Worm (Caenorhabditis elegans) whole organism, late embryonic: ENCODE measurements around the gene math-15.
"Not testable (repeated sequence)": the region's sequence is repeated elsewhere in the genome, so short reads cannot be mapped to it uniquely, and the experiment has no call there.

Experiments used
- K09A11.1 ChIP-seq: sonication (generic microtip); optimal IDR thresholded peaks from 2 replicates; lab custom pipeline; 2017; ENCODE audit warnings: antibody characterized with exemption, mild to moderate bottlenecking, missing genetic modification characterization, missing compliant biosample characterization; ENCODE audit not compliant: insufficient read depth
- T23F11.4 ChIP-seq: fragments of 200-800 bp; sonication (Bioruptor generic); optimal IDR thresholded peaks from 2 replicates; lab custom pipeline; 2018; ENCODE audit warnings: mild to moderate bottlenecking, missing genetic modification characterization, missing compliant biosample characterization
- Y22D7AL.16 ChIP-seq: sonication (generic microtip); optimal IDR thresholded peaks from 2 replicates; lab custom pipeline; 2016; ENCODE audit warnings: missing genetic modification characterization, missing compliant biosample characterization
- ceh-18 ChIP-seq: sonication (generic microtip); optimal IDR thresholded peaks from 2 replicates; lab custom pipeline; 2016; ENCODE audit warnings: missing genetic modification characterization, missing compliant biosample characterization
- ceh-19 ChIP-seq: fragments of 200-800 bp; sonication (Bioruptor generic); optimal IDR thresholded peaks from 2 replicates; lab custom pipeline; 2018; ENCODE audit warnings: mild to moderate bottlenecking, missing genetic modification characterization, missing compliant biosample characterization
- ceh-2 ChIP-seq: sonication (generic microtip); optimal IDR thresholded peaks from 2 replicates; lab custom pipeline; 2016; ENCODE audit warnings: missing genotype, missing genetic modification characterization, missing compliant biosample characterization
- ceh-24 ChIP-seq: sonication (generic microtip); optimal IDR thresholded peaks from 2 replicates; lab custom pipeline; 2016; ENCODE audit warnings: mild to moderate bottlenecking, missing genetic modification characterization, missing compliant biosample characterization
- ceh-34 ChIP-seq: sonication (generic microtip); optimal IDR thresholded peaks from 2 replicates; lab custom pipeline; 2016; ENCODE audit warnings: mild to moderate bottlenecking, missing genetic modification characterization, missing compliant biosample characterization
- ceh-45 ChIP-seq: fragments of 200-800 bp; sonication (Bioruptor generic); IDR thresholded peaks from 2 replicates; pipeline ENCODE4 v1.3.6; 2022; ENCODE audit warnings: missing genetic modification reagents, missing genetic modification characterization, missing compliant biosample characterization
- ceh-6 ChIP-seq: fragments of 200-800 bp; sonication (Bioruptor generic); optimal IDR thresholded peaks from 2 replicates; lab custom pipeline; 2018; ENCODE audit warnings: mild to moderate bottlenecking, missing genetic modification characterization, missing compliant biosample characterization
- ceh-9 ChIP-seq: sonication (generic microtip); optimal IDR thresholded peaks from 2 replicates; lab custom pipeline; 2016; ENCODE audit warnings: mild to moderate bottlenecking, missing genetic modification characterization, inconsistent platforms, missing compliant biosample characterization
- dve-1 ChIP-seq: sonication (generic microtip); optimal IDR thresholded peaks from 2 replicates; lab custom pipeline; 2017; ENCODE audit warnings: antibody characterized with exemption, mild to moderate bottlenecking, missing genetic modification characterization, missing compliant biosample characterization
- elt-2 ChIP-seq: sonication (generic microtip); optimal IDR thresholded peaks from 2 replicates; lab custom pipeline; 2016; ENCODE audit warnings: missing genetic modification reagents, missing genetic modification characterization, missing compliant biosample characterization
- ets-4 ChIP-seq: sonication (generic microtip); optimal IDR thresholded peaks from 2 replicates; lab custom pipeline; 2016; ENCODE audit warnings: missing genetic modification characterization, missing compliant biosample characterization
- fkh-10 ChIP-seq: fragments of 150-350 bp; optimal IDR thresholded peaks from 2 replicates; lab custom pipeline; 2014; ENCODE audit warnings: missing biosample characterization, missing genetic modification reagents, missing genetic modification characterization
- fkh-6 ChIP-seq: sonication (generic microtip); optimal IDR thresholded peaks from 2 replicates; lab custom pipeline; 2016; ENCODE audit warnings: missing genetic modification characterization, missing compliant biosample characterization
- gmeb-2 ChIP-seq: sonication (generic microtip); optimal IDR thresholded peaks from 2 replicates; lab custom pipeline; 2016; ENCODE audit warnings: missing genetic modification characterization, inconsistent platforms, missing compliant biosample characterization
- hlh-13 ChIP-seq: fragments of 200-800 bp; sonication (Bioruptor generic); optimal IDR thresholded peaks from 2 replicates; lab custom pipeline; 2018; ENCODE audit warnings: mild to moderate bottlenecking, missing genetic modification characterization, missing compliant biosample characterization
- hlh-15 ChIP-seq: sonication (generic microtip); optimal IDR thresholded peaks from 2 replicates; lab custom pipeline; 2016; ENCODE audit warnings: missing genetic modification characterization, missing compliant biosample characterization
- lin-11 ChIP-seq: fragments of 200-800 bp; sonication (Bioruptor generic); optimal IDR thresholded peaks from 2 replicates; lab custom pipeline; 2018; ENCODE audit warnings: mild to moderate bottlenecking, missing genetic modification characterization, missing compliant biosample characterization
- madf-2 ChIP-seq: sonication (generic microtip); optimal IDR thresholded peaks from 2 replicates; lab custom pipeline; 2017; ENCODE audit warnings: missing genetic modification characterization, missing compliant biosample characterization
- npax-4 ChIP-seq: sonication (generic microtip); optimal IDR thresholded peaks from 2 replicates; lab custom pipeline; 2016; ENCODE audit warnings: missing genetic modification characterization, missing compliant biosample characterization
- odd-2 ChIP-seq: sonication (generic microtip); optimal IDR thresholded peaks from 2 replicates; lab custom pipeline; 2017; ENCODE audit warnings: antibody characterized with exemption, mild to moderate bottlenecking, missing genetic modification characterization, missing compliant biosample characterization
- pag-3 ChIP-seq: sonication (generic microtip); optimal IDR thresholded peaks from 2 replicates; lab custom pipeline; 2016; ENCODE audit warnings: missing compliant biosample characterization, missing genetic modification characterization, borderline replicate concordance
- pat-9 ChIP-seq: fragments of 200-800 bp; sonication (Bioruptor generic); optimal IDR thresholded peaks from 2 replicates; lab custom pipeline; 2018; ENCODE audit warnings: mild to moderate bottlenecking, missing genetic modification characterization, moderate library complexity, missing compliant biosample characterization
- sdc-2 ChIP-seq: sonication (generic microtip); optimal IDR thresholded peaks from 2 replicates; lab custom pipeline; 2016; ENCODE audit warnings: missing genotype, missing genetic modification characterization, missing compliant biosample characterization
- tbx-2 ChIP-seq: sonication (generic microtip); optimal IDR thresholded peaks from 2 replicates; lab custom pipeline; 2016; ENCODE audit warnings: missing genetic modification characterization, missing compliant biosample characterization
- unc-55 ChIP-seq: sonication (generic microtip); optimal IDR thresholded peaks from 2 replicates; lab custom pipeline; 2017; ENCODE audit warnings: missing biosample characterization, missing genetic modification reagents, missing genetic modification characterization
- unc-86 ChIP-seq: sonication (generic microtip); optimal IDR thresholded peaks from 2 replicates; lab custom pipeline; 2016; ENCODE audit warnings: missing genetic modification characterization, missing compliant biosample characterization

The math-15 gene

ce11 chrII:1865683-1866431 lies at the start of gene math-15:
TSS of gene math-15 (plus strand) at chrII:1866381.
- TF ChIP-seq ceh-9 (no peak), elt-2 (tag; lab: Kevin White, UChicago) (peak; percentile 27), pat-9 (tag; lab: Kevin White, UChicago) (no peak), npax-4 (tag; lab: Kevin White, UChicago) (no peak), ceh-19 (GFP tag; lab: Kevin White, UChicago) (no peak)

ce11 chrII:1818300-1818699 lies 47.9 kb upstream of the math-15 start, which contains the start of gene fbxb-10:
TSS of gene fbxb-10 (minus strand) at chrII:1818400.
- TF ChIP-seq ceh-6 (GFP tag; lab: Kevin White, UChicago) (no peak), ceh-2 (no peak), odd-2 (no peak), ceh-18 (tag; lab: Kevin White, UChicago) (no peak), pat-9 (tag; lab: Kevin White, UChicago) (no peak)

- TF ChIP-seq elt-2 (tag; lab: Kevin White, UChicago) = peak; percentile 87
- TF ChIP-seq ceh-34 (tag; lab: Kevin White, UChicago) = no peak
- no peak for TF ChIP-seq sdc-2 (tag; lab: Kevin White, UChicago)
- peak; percentile 12 for TF ChIP-seq dve-1 (tag; lab: Kevin White, UChicago)
- no peak for TF ChIP-seq K09A11.1 (tag; lab: Kevin White, UChicago)
Measured at ce11 chrII:1819944-1820570, 46.1 kb upstream of the math-15 start, which contains the start of gene fbxc-19. TSS of gene fbxc-19 (plus strand) at chrII:1820479.

ce11 chrII:1820774-1821173 lies 45.4 kb upstream of the math-15 start, which contains the start of gene fbxa-3:
TSS of gene fbxa-3 (minus strand) at chrII:1820874.
- TF ChIP-seq unc-86 (tag; lab: Kevin White, UChicago) (no peak), elt-2 (tag; lab: Kevin White, UChicago) (no peak), dve-1 (tag; lab: Kevin White, UChicago) (no peak), ceh-34 (tag; lab: Kevin White, UChicago) (no peak), ceh-45 (GFP tag; lab: Robert Waterston, UW) (no peak), T23F11.4 (GFP tag; lab: Kevin White, UChicago) (no peak), madf-2 (no peak), Y22D7AL.16 (tag; lab: Kevin White, UChicago) (no peak), tbx-2 (tag; lab: Kevin White, UChicago) (no peak), K09A11.1 (tag; lab: Kevin White, UChicago) (no peak), pag-3 (no peak), ceh-24 (tag; lab: Kevin White, UChicago) (no peak)

ce11 chrII:1824329-1824728 lies 41.9 kb upstream of the math-15 start, which contains the start of gene math-41:
TSS of gene math-41 (plus strand) at chrII:1824629.
- TF ChIP-seq T23F11.4 (GFP tag; lab: Kevin White, UChicago); ceh-6 (GFP tag; lab: Kevin White, UChicago); ceh-24 (tag; lab: Kevin White, UChicago): not testable (repeated sequence)

- TF ChIP-seq ets-4 (tag; lab: Kevin White, UChicago) (no peak), hlh-13 (GFP tag; lab: Kevin White, UChicago) (no peak), unc-55 (no peak)
Measured at ce11 chrII:1830182-1830682, 35.9 kb upstream of the math-15 start, which contains the start of gene math-40. TSS of gene math-40 (plus strand) at chrII:1830632.

ce11 chrII:1831883-1832388 lies 34.2 kb upstream of the math-15 start, which contains the start of gene math-39:
TSS of gene math-39 (plus strand) at chrII:1832338.
- TF ChIP-seq fkh-10 (no peak), gmeb-2 (no peak), npax-4 (tag; lab: Kevin White, UChicago) (no peak), lin-11 (tag; lab: Kevin White, UChicago) (no peak), hlh-15 (tag; lab: Kevin White, UChicago) (no peak), pag-3 (no peak), fkh-6 (tag; lab: Kevin White, UChicago) (no peak), ceh-18 (tag; lab: Kevin White, UChicago) (no peak), ceh-34 (tag; lab: Kevin White, UChicago) (no peak)
